Worm (Caenorhabditis elegans): ENCODE measurements around the gene chil-13.

- TF ChIP-seq blmp-1 (tag; optimal IDR thresholded peaks at IDR 0.05) (no peak), egl-27 (tag; optimal IDR thresholded peaks at IDR 0.05) (no peak), fkh-10 (GFP tag; optimal IDR thresholded peaks at IDR 0.05) (no peak), aly-2 (tag; optimal IDR thresholded peaks at IDR 0.05) (no peak)
Measured at ce11 chrII:9438853-9439252, 726 bp upstream of the chil-13 start.

Measured in whole organism, L1 larva.